Fruit fly (Drosophila melanogaster) whole organism, prepupa: ENCODE data around the gene CG14315.

Experiments
- CG10631 ChIP-seq: fragments of 200-800 bp; sonication (Bioruptor generic); optimal IDR thresholded peaks from 2 replicates; lab custom pipeline; 2016; ENCODE audit warnings: missing biosample characterization, missing genetic modification characterization
- CG10669 ChIP-seq: fragments of 200-800 bp; sonication (Bioruptor generic); optimal IDR thresholded peaks from 3 replicates; lab custom pipeline; 2018; ENCODE audit warnings: missing biosample characterization, mild to moderate bottlenecking, missing genetic modification characterization, moderate library complexity
- CG11294 ChIP-seq: fragments of 200-800 bp; sonication (Bioruptor generic); IDR thresholded peaks from 2 replicates; pipeline ENCODE4 v1.3.6; 2022; ENCODE audit warnings: missing biosample characterization, missing genetic modification characterization
- CG11762 ChIP-seq: fragments of 200-800 bp; sonication (Bioruptor generic); optimal IDR thresholded peaks from 3 replicates; lab custom pipeline; 2016; ENCODE audit warnings: missing biosample characterization, missing genetic modification characterization; ENCODE audit not compliant: insufficient read depth
- CG11902 ChIP-seq: fragments of 200-800 bp; sonication (Bioruptor generic); optimal IDR thresholded peaks from 3 replicates; lab custom pipeline; 2016; ENCODE audit warnings: missing biosample characterization, missing genetic modification characterization
- CG15336 ChIP-seq: fragments of 200-800 bp; sonication (Bioruptor generic); IDR thresholded peaks from 2 replicates; pipeline ENCODE4 v1.3.6; 2022; ENCODE audit warnings: missing biosample characterization, missing genetic modification characterization
- CG1621 ChIP-seq: fragments of 200-800 bp; sonication (Bioruptor generic); optimal IDR thresholded peaks from 3 replicates; lab custom pipeline; 2018; ENCODE audit warnings: missing biosample characterization, mild to moderate bottlenecking, missing genetic modification characterization
- CG16779 ChIP-seq: fragments of 200-800 bp; sonication (Bioruptor generic); optimal IDR thresholded peaks from 3 replicates; lab custom pipeline; 2017; ENCODE audit warnings: missing biosample characterization, mild to moderate bottlenecking, missing genetic modification characterization
- CG3032 ChIP-seq: fragments of 200-800 bp; optimal IDR thresholded peaks from 2 replicates; lab custom pipeline; 2019; ENCODE audit warnings: missing biosample characterization, mild to moderate bottlenecking, missing genetic modification characterization, moderate library complexity
- CG31627 ChIP-seq: fragments of 200-800 bp; sonication (Bioruptor generic); optimal IDR thresholded peaks from 3 replicates; lab custom pipeline; 2016; ENCODE audit warnings: missing biosample characterization, missing genetic modification characterization
- CG34406 ChIP-seq: fragments of 200-800 bp; sonication (Bioruptor generic); optimal IDR thresholded peaks from 3 replicates; lab custom pipeline; 2016; ENCODE audit warnings: missing biosample characterization, missing genetic modification characterization
- CG4318 ChIP-seq: fragments of 200-800 bp; sonication (Bioruptor generic); optimal IDR thresholded peaks from 3 replicates; lab custom pipeline; 2017; ENCODE audit warnings: missing biosample characterization, mild to moderate bottlenecking, missing genetic modification characterization
- CG6163 ChIP-seq: fragments of 200-800 bp; sonication (Bioruptor generic); IDR thresholded peaks from 3 replicates; pipeline ENCODE4 v1.3.6; 2022; ENCODE audit warnings: missing biosample characterization, missing genetic modification characterization
- CG6276 ChIP-seq: fragments of 200-800 bp; sonication (Bioruptor generic); optimal IDR thresholded peaks from 2 replicates; lab custom pipeline; 2017; ENCODE audit warnings: missing biosample characterization, mild to moderate bottlenecking, missing genetic modification characterization
- CG6792 ChIP-seq: fragments of 200-800 bp; sonication (Bioruptor generic); optimal IDR thresholded peaks from 3 replicates; lab custom pipeline; 2016; ENCODE audit warnings: missing biosample characterization, missing genetic modification characterization
- CG6854 ChIP-seq: fragments of 200-800 bp; sonication (Bioruptor generic); optimal IDR thresholded peaks from 2 replicates; lab custom pipeline; 2017; ENCODE audit warnings: missing biosample characterization, mild to moderate bottlenecking, missing genetic modification characterization
- CG7368 ChIP-seq: fragments of 200-800 bp; sonication (Bioruptor generic); optimal IDR thresholded peaks from 3 replicates; lab custom pipeline; 2016; ENCODE audit warnings: missing biosample characterization, missing genetic modification characterization
- CG8632 ChIP-seq: fragments of 200-800 bp; sonication (Bioruptor generic); optimal IDR thresholded peaks from 3 replicates; lab custom pipeline; 2016; ENCODE audit warnings: missing biosample characterization, missing genetic modification characterization
- CG9139 ChIP-seq: fragments of 200-800 bp; sonication (Bioruptor generic); optimal IDR thresholded peaks from 3 replicates; lab custom pipeline; 2017; ENCODE audit warnings: missing biosample characterization, mild to moderate bottlenecking, missing genetic modification characterization
- Eip75B ChIP-seq: fragments of 200-800 bp; sonication (Bioruptor generic); optimal IDR thresholded peaks from 3 replicates; lab custom pipeline; 2016; ENCODE audit warnings: missing biosample characterization, missing genetic modification characterization
- Eip78C ChIP-seq: fragments of 200-800 bp; sonication (Bioruptor generic); peaks from one replicate; lab custom pipeline; 2016; ENCODE audit warnings: missing biosample characterization, missing genetic modification characterization
- Ets21C ChIP-seq: fragments of 200-800 bp; sonication (Bioruptor generic); optimal IDR thresholded peaks from 3 replicates; lab custom pipeline; 2016; ENCODE audit warnings: missing biosample characterization, missing genetic modification characterization
- Ets96B ChIP-seq: fragments of 200-800 bp; optimal IDR thresholded peaks from 2 replicates; lab custom pipeline; 2019; ENCODE audit warnings: missing biosample characterization, mild to moderate bottlenecking, missing genetic modification characterization, moderate library complexity
- Hr38 ChIP-seq: sonication (Bioruptor generic); optimal IDR thresholded peaks from 2 replicates; lab custom pipeline; 2016; ENCODE audit warnings: missing biosample characterization, missing genetic modification characterization
- Hr4 ChIP-seq: fragments of 200-800 bp; sonication (Bioruptor generic); optimal IDR thresholded peaks from 3 replicates; lab custom pipeline; 2016; ENCODE audit warnings: missing biosample characterization, missing genetic modification characterization
- Lpt ChIP-seq: fragments of 200-800 bp; sonication (Bioruptor generic); optimal IDR thresholded peaks from 3 replicates; lab custom pipeline; 2016; ENCODE audit warnings: missing biosample characterization, missing genetic modification characterization
- OdsH ChIP-seq: fragments of 200-800 bp; sonication (Bioruptor generic); optimal IDR thresholded peaks from 3 replicates; lab custom pipeline; 2016; ENCODE audit warnings: missing biosample characterization, missing genetic modification characterization
- Smox ChIP-seq: fragments of 200-800 bp; sonication (Bioruptor generic); optimal IDR thresholded peaks from 3 replicates; lab custom pipeline; 2016; ENCODE audit warnings: missing biosample characterization, missing genetic modification characterization
- Sox14 ChIP-seq: fragments of 200-800 bp; sonication (Bioruptor generic); optimal IDR thresholded peaks from 3 replicates; lab custom pipeline; 2016; ENCODE audit warnings: missing biosample characterization, missing genetic modification characterization
- Sox15 ChIP-seq: fragments of 200-800 bp; sonication (Bioruptor generic); optimal IDR thresholded peaks from 3 replicates; lab custom pipeline; 2016; ENCODE audit warnings: missing biosample characterization, missing genetic modification characterization
- achi ChIP-seq: fragments of 200-800 bp; sonication (Bioruptor generic); optimal IDR thresholded peaks from 3 replicates; lab custom pipeline; 2016; ENCODE audit warnings: missing biosample characterization, missing genetic modification characterization
- dac ChIP-seq: fragments of 200-800 bp; sonication (Bioruptor generic); optimal IDR thresholded peaks from 2 replicates; lab custom pipeline; 2017; ENCODE audit warnings: missing biosample characterization, mild to moderate bottlenecking, missing genetic modification characterization
- dsx ChIP-seq: fragments of 200-800 bp; optimal IDR thresholded peaks from 3 replicates; lab custom pipeline; 2019; ENCODE audit warnings: missing biosample characterization, mild to moderate bottlenecking, missing genetic modification characterization, moderate library complexity; ENCODE audit not compliant: poor library complexity, severe bottlenecking
- eg ChIP-seq: fragments of 200-800 bp; sonication (Bioruptor generic); IDR thresholded peaks from 3 replicates; pipeline ENCODE4 v1.3.6; 2022; ENCODE audit warnings: missing biosample characterization, missing genetic modification characterization
- esn ChIP-seq: fragments of 200-800 bp; sonication (Bioruptor generic); optimal IDR thresholded peaks from 2 replicates; lab custom pipeline; 2016; ENCODE audit warnings: missing biosample characterization, mild to moderate bottlenecking, missing genetic modification characterization, moderate library complexity
- fd85E ChIP-seq: fragments of 200-800 bp; sonication (Bioruptor generic); optimal IDR thresholded peaks from 3 replicates; lab custom pipeline; 2016; ENCODE audit warnings: missing biosample characterization, missing genetic modification characterization
- fkh ChIP-seq: fragments of 200-800 bp; sonication (Bioruptor generic); optimal IDR thresholded peaks from 3 replicates; lab custom pipeline; 2017; ENCODE audit warnings: missing biosample characterization, mild to moderate bottlenecking, missing genetic modification characterization, moderate library complexity
- lz ChIP-seq: fragments of 200-800 bp; sonication (Bioruptor generic); optimal IDR thresholded peaks from 3 replicates; lab custom pipeline; 2016; ENCODE audit warnings: missing biosample characterization, missing genetic modification characterization
- spab ChIP-seq: fragments of 200-800 bp; sonication (Bioruptor generic); optimal IDR thresholded peaks from 2 replicates; lab custom pipeline; 2017; ENCODE audit warnings: missing biosample characterization, mild to moderate bottlenecking, missing genetic modification characterization, missing genetic modification reagents
- ss ChIP-seq, 2 experiments: fragments of 200-800 bp; sonication (Bioruptor generic); optimal IDR thresholded peaks; 2 replicates in 1 of 2; 3 replicates in 1 of 2; lab custom pipeline; 2017 to 2018; ENCODE audit warnings: mild to moderate bottlenecking in 2 of 2, missing biosample characterization in 2 of 2, missing genetic modification characterization in 2 of 2, moderate library complexity in 1 of 2

The CG14315 gene

dm6 chr3R:18188702-18189125, 30.2 kb downstream of the CG14315 start, which contains the start of the genes CG12321 and MED17 (continued):
- TF ChIP-seq Ets21C (GFP tag; lab: Kevin White, UChicago) (peak; percentile 65), ss (GFP tag; optimal IDR thresholded peaks at IDR 0.05; lab: Kevin White, UChicago) (no peak), Lpt (GFP tag; lab: Kevin White, UChicago) (peak; percentile 79), Hr4 (GFP tag; lab: Kevin White, UChicago) (peak; percentile 79), fkh (no peak), CG16779 (tag; lab: Kevin White, UChicago) (no peak), lz (GFP tag; lab: Kevin White, UChicago) (peak; percentile 72), CG15336 (GFP tag; lab: Robert Waterston, UW) (peak; percentile 82), fd85E (GFP tag; lab: Kevin White, UChicago) (peak; percentile 54), CG7368 (GFP tag; lab: Kevin White, UChicago) (peak; percentile 80), CG1621 (tag; lab: Kevin White, UChicago) (peak; percentile 54), CG3032 (tag; lab: Kevin White, UChicago) (peak; percentile 84), CG4318 (peak; percentile 88), Eip75B (GFP tag; lab: Kevin White, UChicago) (no peak), CG6854 (GFP tag; lab: Kevin White, UChicago) (peak; percentile 37)
- TF ChIP-seq, all 60 proteins: peak for 47

dm6 chr3R:18191867-18192266, 33.4 kb downstream of the CG14315 start, which contains the start of gene CG14313:
CG14313 (minus strand) TSS chr3R:18191967.
- TF ChIP-seq Ets96B (tag; lab: Kevin White, UChicago) (no peak), ss (GFP tag; optimal IDR thresholded peaks at IDR 0.05; lab: Kevin White, UChicago) (peak in 1 of 2 experiments; percentile 55)

- no peak for TF ChIP-seq esn (GFP tag; lab: Kevin White, UChicago)
- TF ChIP-seq, all 60 proteins: peak for 0
These were observed 36.8 kb downstream of the CG14315 start for dm6 chr3R:18195295-18195694.

DNA sequence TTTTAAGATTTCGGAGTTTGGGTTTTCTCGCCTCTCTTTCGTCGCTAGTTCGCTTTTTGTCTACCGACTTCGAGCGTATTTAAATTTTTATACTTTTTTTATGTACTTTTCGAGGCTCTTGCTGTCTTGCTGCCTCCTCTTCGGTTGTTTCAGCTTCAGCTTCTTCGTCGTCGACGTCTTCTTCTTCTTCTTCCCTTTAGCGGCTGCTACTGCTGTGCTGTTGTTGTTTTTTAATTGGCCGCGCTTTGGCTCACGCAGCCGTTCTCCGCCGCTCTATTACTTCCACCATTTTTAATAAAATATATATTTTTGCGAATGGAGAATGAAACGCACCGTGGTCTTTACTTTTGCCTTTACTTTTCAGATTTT, 38.1 kb downstream of the CG14315 start:
- TF ChIP-seq OdsH (GFP tag; lab: Kevin White, UChicago) (no peak), CG6276 (GFP tag; lab: Kevin White, UChicago) (no peak)
- TF ChIP-seq, all 60 proteins: peak for 0

- TF ChIP-seq Hr38 (GFP tag; lab: Kevin White, UChicago) (no peak), Sox15 (GFP tag; lab: Kevin White, UChicago) (peak; percentile 49), CG3032 (tag; lab: Kevin White, UChicago) (peak; percentile 76), Lpt (GFP tag; lab: Kevin White, UChicago) (peak; percentile 79), CG34406 (GFP tag; lab: Kevin White, UChicago) (peak; percentile 23), CG1621 (tag; lab: Kevin White, UChicago) (peak; percentile 91), eg (GFP tag; lab: Robert Waterston, UW) (no peak), dac (peak; percentile 55), Eip78C (peak; percentile 88), CG8632 (peak; percentile 59), CG31627 (GFP tag; lab: Kevin White, UChicago) (peak; percentile 58), fkh (peak; percentile 17), CG15336 (GFP tag; lab: Robert Waterston, UW) (no peak), CG10631 (GFP tag; lab: Kevin White, UChicago) (peak; percentile 68), Ets96B (tag; lab: Kevin White, UChicago) (peak; percentile 84), CG6163 (GFP tag; lab: Robert Waterston, UW) (no peak), CG10669 (GFP tag; lab: Kevin White, UChicago) (peak; percentile 65), lz (GFP tag; lab: Kevin White, UChicago) (peak; percentile 54), CG6854 (GFP tag; lab: Kevin White, UChicago) (peak; percentile 86), CG6276 (GFP tag; lab: Kevin White, UChicago) (peak; percentile 96), CG11762 (GFP tag; lab: Kevin White, UChicago) (no peak), Sox14 (GFP tag; lab: Kevin White, UChicago) (peak; percentile 59), dsx (GFP tag; lab: Kevin White, UChicago) (peak; percentile 86), CG11902 (GFP tag; lab: Kevin White, UChicago) (peak; percentile 30), achi (GFP tag; lab: Kevin White, UChicago) (peak; percentile 57), Smox (peak; percentile 63), CG11294 (GFP tag; lab: Robert Waterston, UW) (no peak), CG9139 (GFP tag; lab: Kevin White, UChicago) (peak; percentile 92), esn (GFP tag; lab: Kevin White, UChicago) (peak; percentile 74), CG6792 (peak; percentile 25), spab (GFP tag; lab: Kevin White, UChicago) (peak; percentile 79)
These were observed 38.7 kb downstream of the CG14315 start for dm6 chr3R:18196991-18197801.
